Worm (Caenorhabditis elegans): ENCODE results near the gene hhat-1.

Gene hhat-1

DNA sequence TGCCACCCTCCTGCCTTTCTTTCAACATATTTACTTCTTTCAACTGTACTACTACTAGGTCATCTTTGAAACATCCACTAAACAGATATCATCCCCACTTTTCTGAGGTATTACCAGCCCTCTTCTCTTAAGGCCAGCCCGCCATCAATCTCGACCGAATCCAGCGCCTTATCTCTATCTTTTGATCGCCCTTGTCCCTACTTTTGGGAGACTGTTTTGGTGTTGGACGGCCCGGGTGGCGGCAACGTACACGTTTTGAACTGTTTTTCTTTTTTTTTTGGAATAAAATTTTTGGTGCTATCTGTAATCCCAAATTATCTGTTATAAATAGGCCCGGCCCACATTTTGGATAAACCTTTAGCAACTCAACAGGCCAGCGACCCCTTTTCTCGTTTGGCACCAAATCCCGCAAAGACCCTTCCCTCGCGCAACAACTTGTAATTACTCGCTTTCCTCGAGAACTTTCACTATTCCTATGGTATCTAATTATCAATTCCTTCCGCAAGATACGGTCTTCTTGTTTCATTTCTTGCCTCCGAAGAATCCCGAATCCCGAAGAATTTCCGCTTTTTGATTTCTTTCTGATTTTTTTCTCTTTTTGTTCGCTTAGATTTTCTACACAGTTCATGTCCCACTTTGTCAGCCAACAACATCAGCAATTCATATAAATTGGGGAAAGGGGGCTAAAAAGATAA is 25.1 kb downstream of the hhat-1 start:
- TF ChIP-seq Y22D7AL.16 (tag; optimal IDR thresholded peaks at IDR 0.05) (no peak), fkh-10 (GFP tag; optimal IDR thresholded peaks at IDR 0.05) (no peak), ceh-14 (tag; optimal IDR thresholded peaks at IDR 0.05) (no peak), ceh-34 (tag; optimal IDR thresholded peaks at IDR 0.05) (no peak), ceh-30 (tag; optimal IDR thresholded peaks at IDR 0.05) (no peak), ceh-18 (tag; optimal IDR thresholded peaks at IDR 0.05) (no peak), nhr-11 (tag; optimal IDR thresholded peaks at IDR 0.05) (no peak), elt-4 (tag; optimal IDR thresholded peaks at IDR 0.05) (no peak), mec-3 (tag; optimal IDR thresholded peaks at IDR 0.05; ENCODE audit: borderline replicate concordance) (no peak), gmeb-2 (tag; optimal IDR thresholded peaks at IDR 0.05) (no peak), che-1 (tag; optimal IDR thresholded peaks at IDR 0.05) (no peak)

DNA sequence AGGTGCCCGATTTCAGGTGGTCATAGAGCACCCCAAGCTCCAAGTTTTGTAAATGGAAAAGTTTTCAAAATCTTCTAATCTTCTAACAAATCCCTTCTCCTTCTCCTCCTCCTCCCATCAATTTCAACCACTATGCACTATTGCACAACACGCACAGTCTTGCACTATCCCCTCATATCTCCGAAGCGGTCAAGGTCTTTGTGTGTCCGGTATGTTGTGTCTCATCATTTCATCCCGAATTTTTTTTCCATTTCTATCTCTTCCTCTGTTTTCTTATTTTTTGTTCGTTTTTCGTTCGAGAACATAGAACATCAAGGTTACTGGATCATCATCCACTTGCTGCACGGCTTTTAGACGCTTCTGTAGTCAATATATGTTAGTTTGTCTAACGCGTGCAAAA is 25.9 kb downstream of the hhat-1 start:
- TF ChIP-seq ceh-14 (tag; optimal IDR thresholded peaks at IDR 0.05) (no peak), pha-2 (tag; optimal IDR thresholded peaks at IDR 0.05) (no peak), dve-1 (tag; optimal IDR thresholded peaks at IDR 0.05) (no peak), hlh-8 (tag; optimal IDR thresholded peaks at IDR 0.05) (no peak), ztf-16 (tag; optimal IDR thresholded peaks at IDR 0.05) (no peak), npax-4 (tag; optimal IDR thresholded peaks at IDR 0.05) (no peak), ets-4 (tag; optimal IDR thresholded peaks at IDR 0.05) (no peak), madf-2 (tag; optimal IDR thresholded peaks at IDR 0.05) (no peak), ceh-45 (GFP tag; IDR thresholded peaks at IDR 0.05) (no peak), unc-3 (GFP tag; conservative IDR thresholded peaks at IDR 0.05) (no peak), unc-3 (tag; optimal IDR thresholded peaks at IDR 0.05) (no peak), unc-42 (tag; optimal IDR thresholded peaks at IDR 0.05) (no peak), ceh-6 (GFP tag; optimal IDR thresholded peaks at IDR 0.05) (no peak)

DNA sequence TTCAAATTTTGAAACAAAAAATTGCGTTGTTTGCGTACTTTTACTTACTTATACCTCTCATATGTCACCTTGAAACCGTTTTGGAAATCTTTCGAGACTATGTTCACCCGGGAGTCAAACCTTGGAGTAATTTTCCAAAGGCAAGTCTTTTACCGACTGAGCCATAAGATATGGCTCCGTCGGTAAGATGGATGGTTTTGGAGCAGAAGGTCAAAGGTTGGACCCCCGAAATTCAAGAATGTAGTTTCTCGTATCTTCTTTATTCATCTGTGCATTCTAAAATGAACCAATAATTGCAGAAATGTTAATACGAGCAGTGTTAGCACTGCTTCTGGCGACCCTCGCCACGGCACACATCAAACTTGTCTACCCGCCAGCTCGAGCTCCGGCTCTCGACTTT is 27.0 kb downstream of the hhat-1 start, which contains the start of gene C09F9.2:
Gene C09F9.2 (plus strand): TSS at position 301 of the 400 bp plus-strand sequence.
- no peak for TF ChIP-seq nfya-1 (tag; optimal IDR thresholded peaks at IDR 0.05)

DNA sequence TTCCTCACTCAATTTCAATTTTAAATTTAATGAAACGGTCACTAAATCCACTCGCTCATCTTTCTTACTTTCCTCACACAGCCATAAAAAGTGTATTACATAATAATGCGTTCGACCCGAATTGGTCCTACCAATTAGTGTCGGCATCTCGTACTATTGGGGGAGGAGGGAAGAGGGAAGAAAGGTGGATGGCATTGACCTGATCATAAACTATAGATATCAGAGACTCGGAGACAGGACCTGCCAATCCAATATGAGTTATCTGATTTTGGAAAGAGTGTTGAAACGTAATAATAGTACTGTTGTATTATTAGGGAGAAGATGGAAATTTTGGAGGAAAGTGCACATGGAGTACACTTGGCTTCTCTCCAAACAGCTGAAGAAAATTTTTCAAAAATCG is 27.7 kb downstream of the hhat-1 start:
- peak; percentile 5 for TF ChIP-seq unc-55 (GFP tag; optimal IDR thresholded peaks at IDR 0.05)
- no peak for TF ChIP-seq unc-86 (tag; optimal IDR thresholded peaks at IDR 0.05)
- TF ChIP-seq hlh-8 (tag; optimal IDR thresholded peaks at IDR 0.05) = no peak
- TF ChIP-seq madf-2 (tag; optimal IDR thresholded peaks at IDR 0.05) = no peak
- no peak for TF ChIP-seq ahr-1 (tag; optimal IDR thresholded peaks at IDR 0.05)

DNA sequence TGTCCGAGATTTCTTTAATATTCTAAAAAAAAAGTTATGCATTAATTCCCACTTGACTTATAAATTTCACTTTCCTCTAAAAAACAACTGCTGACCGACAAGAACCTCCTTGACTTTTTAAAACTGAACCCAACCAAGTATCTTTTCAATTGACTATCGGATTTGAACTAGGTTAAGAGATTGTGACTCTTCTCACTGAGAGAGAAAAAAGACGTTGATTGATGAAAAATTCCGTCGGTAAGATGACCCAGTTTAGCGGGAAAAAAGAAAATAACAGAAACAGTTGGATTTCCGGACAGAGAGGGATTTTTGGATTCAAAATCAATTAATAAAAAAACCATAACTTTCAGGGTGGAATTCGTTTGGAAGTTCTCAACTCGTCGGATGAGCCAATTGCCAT is 28.2 kb downstream of the hhat-1 start:
- TF ChIP-seq ets-4 (tag; optimal IDR thresholded peaks at IDR 0.05) (no peak), nhr-232 (tag; optimal IDR thresholded peaks at IDR 0.05) (no peak), pax-1 (tag; optimal IDR thresholded peaks at IDR 0.05) (no peak), ceh-30 (tag; optimal IDR thresholded peaks at IDR 0.05) (no peak), nfya-1 (tag; optimal IDR thresholded peaks at IDR 0.05) (no peak), eyg-1 (tag; optimal IDR thresholded peaks at IDR 0.05) (no peak), syd-9 (tag; optimal IDR thresholded peaks at IDR 0.05) (no peak), rnt-1 (tag; optimal IDR thresholded peaks at IDR 0.05) (no peak), sdc-2 (tag; optimal IDR thresholded peaks at IDR 0.05) (no peak), ama-1 (optimal IDR thresholded peaks at IDR 0.05) (no peak), elt-4 (tag; optimal IDR thresholded peaks at IDR 0.05) (no peak), ceh-9 (tag; optimal IDR thresholded peaks at IDR 0.05) (no peak), pag-3 (tag; optimal IDR thresholded peaks at IDR 0.05; ENCODE audit: borderline replicate concordance) (no peak)

All from whole organism, late embryonic.